Worm (Caenorhabditis elegans): ENCODE data around the gene cyp-32A1.

Gene cyp-32A1

ce11 chrV:7775226-7775625 is 6.4 kb upstream of the cyp-32A1 start:
- TF ChIP-seq hsf-1 (GFP tag; IDR thresholded peaks at IDR 0.05) (0 out of 2 replicates have a peak, but pooled peaks have one; percentile 66), ekl-4 (GFP tag; IDR thresholded peaks at IDR 0.05) (no peak), pbrm-1 (GFP tag; IDR thresholded peaks at IDR 0.05) (no peak; the same call in 1 of the 2 replicates), lag-1 (GFP tag; IDR thresholded peaks at IDR 0.05) (no peak), T07F8.4 (tag; optimal IDR thresholded peaks at IDR 0.05) (no peak), lsl-1 (GFP tag; optimal IDR thresholded peaks at IDR 0.05) (no peak), snpc-4 (GFP tag; optimal IDR thresholded peaks at IDR 0.05) (no peak), snpc-4 (tag; optimal IDR thresholded peaks at IDR 0.05) (no peak), madf-6 (GFP tag; IDR thresholded peaks at IDR 0.05) (peak; percentile 48; the same call in 1 of the 2 replicates), tlf-1 (GFP tag; optimal IDR thresholded peaks at IDR 0.05) (peak; percentile 20), nfya-1 (tag; optimal IDR thresholded peaks at IDR 0.05; ENCODE audit: borderline replicate concordance, insufficient read depth) (no peak), sdz-38 (tag; optimal IDR thresholded peaks at IDR 0.05) (no peak), lin-54 (GFP tag; optimal IDR thresholded peaks at IDR 0.05) (peak; percentile 2), rec-8 (tag; optimal IDR thresholded peaks at IDR 0.05) (no peak), hmg-20 (GFP tag; IDR thresholded peaks at IDR 0.05) (no peak), mes-4 (tag; optimal IDR thresholded peaks at IDR 0.05) (no peak), mxl-1 (tag; optimal IDR thresholded peaks at IDR 0.05) (no peak), B0336.3 (GFP tag; IDR thresholded peaks at IDR 0.05) (peak; percentile 75), nfya-2 (GFP tag; IDR thresholded peaks at IDR 0.05) (no peak), dpl-1 (GFP tag; optimal IDR thresholded peaks at IDR 0.05) (no peak), lir-1 (GFP tag; conservative IDR thresholded peaks at IDR 0.05) (no peak), dox-1 (GFP tag; IDR thresholded peaks at IDR 0.05) (peak; percentile 28; the same call in 1 of the 2 replicates), mcd-1 (GFP tag; IDR thresholded peaks at IDR 0.05) (peak; percentile 21; the same call in 1 of the 2 replicates), gei-17 (GFP tag; optimal IDR thresholded peaks at IDR 0.05) (no peak), Y53G8AR.9 (GFP tag; conservative IDR thresholded peaks at IDR 0.05) (0 out of 2 replicates have a peak, but pooled peaks have one; percentile 27), hmg-1.2 (GFP tag; IDR thresholded peaks at IDR 0.05) (no peak), hlh-26 (GFP tag; conservative IDR thresholded peaks at IDR 0.05) (no peak), D2030.7 (GFP tag; IDR thresholded peaks at IDR 0.05) (no peak), nhr-90 (tag; optimal IDR thresholded peaks at IDR 0.05) (no peak), fkh-3 (tag; optimal IDR thresholded peaks at IDR 0.05) (no peak), somi-1 (GFP tag; optimal IDR thresholded peaks at IDR 0.05) (no peak), rcor-1 (GFP tag; IDR thresholded peaks at IDR 0.05) (no peak), F33H1.4 (GFP tag; IDR thresholded peaks at IDR 0.05) (peak; percentile 8; the same call in 1 of the 2 replicates), ccch-3 (GFP tag; optimal IDR thresholded peaks at IDR 0.05) (no peak), akir-1 (GFP tag; optimal IDR thresholded peaks at IDR 0.05) (no peak), K11D2.4 (GFP tag; IDR thresholded peaks at IDR 0.05) (no peak), ceh-100 (GFP tag; IDR thresholded peaks at IDR 0.05) (no peak), ama-1 (optimal IDR thresholded peaks at IDR 0.05) (no peak), ama-1 (GFP tag; optimal IDR thresholded peaks at IDR 0.05) (no peak), nfyb-1 (GFP tag; IDR thresholded peaks at IDR 0.05) (no peak), Y67H2A.10 (GFP tag; conservative IDR thresholded peaks at IDR 0.05) (no peak), F22D6.2 (tag; optimal IDR thresholded peaks at IDR 0.05) (no peak), T26A5.8 (tag; optimal IDR thresholded peaks at IDR 0.05) (no peak), F49E8.2 (tag; optimal IDR thresholded peaks at IDR 0.05; ENCODE audit: insufficient read depth) (no peak), attf-6 (GFP tag; IDR thresholded peaks at IDR 0.05) (peak; percentile 16; the same call in 1 of the 2 replicates)

All from whole organism, young adult.